Worm (Caenorhabditis elegans): ENCODE data around the gene cpg-19.
A peak's percentile ranks its signal among the peaks of the same experiment; 100 is the strongest.

cpg-19 gene

DNA sequence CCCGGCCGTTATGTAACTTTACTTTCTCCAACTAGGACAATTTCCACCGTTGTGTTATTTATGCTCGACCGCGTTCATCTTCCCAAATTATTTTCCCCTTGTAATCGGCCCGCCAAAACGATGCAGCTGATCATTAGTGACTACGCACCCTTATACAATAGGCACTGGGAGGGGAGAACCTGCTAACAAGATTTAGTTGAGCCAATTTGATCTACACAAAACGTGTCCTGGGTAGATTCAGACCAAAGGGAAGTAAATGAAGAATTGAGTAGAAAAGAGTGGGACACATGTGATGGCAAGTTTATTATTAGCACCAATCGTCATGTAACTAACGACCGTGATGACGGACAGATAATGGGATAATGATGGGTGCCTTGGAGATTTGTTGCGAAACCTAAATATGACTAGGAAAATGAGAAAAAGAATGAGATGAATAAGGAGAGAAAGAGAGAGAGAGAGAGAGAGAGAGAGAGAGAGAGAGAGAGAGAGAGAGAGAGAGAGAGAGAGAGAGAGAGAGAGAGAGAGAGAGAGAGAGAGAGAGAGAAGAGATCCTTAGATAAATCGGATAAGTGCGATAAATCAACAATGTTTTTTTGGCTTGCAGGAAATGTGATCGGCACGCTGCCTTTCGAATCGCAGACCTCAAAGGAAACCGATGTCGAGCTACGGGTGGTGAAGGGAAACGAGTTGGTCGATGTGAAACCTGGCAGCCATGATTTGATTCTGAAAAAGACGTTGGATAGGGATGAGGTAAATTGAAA, 25.9 kb upstream of the cpg-19 start:
- TF ChIP-seq nhr-120 (GFP tag; IDR thresholded peaks at IDR 0.05) (no peak), akir-1 (GFP tag; optimal IDR thresholded peaks at IDR 0.05) (no peak), bed-1 (GFP tag; IDR thresholded peaks at IDR 0.05) (no peak), C17E4.6 (GFP tag; IDR thresholded peaks at IDR 0.05) (no peak), Y53G8AR.9 (GFP tag; conservative IDR thresholded peaks at IDR 0.05) (no peak), snpc-1.1 (tag; optimal IDR thresholded peaks at IDR 0.05; ENCODE audit: insufficient read depth) (no peak), snpc-1.3 (tag; optimal IDR thresholded peaks at IDR 0.05; ENCODE audit: insufficient read depth) (no peak), F57C9.4 (tag; optimal IDR thresholded peaks at IDR 0.05) (no peak)

DNA sequence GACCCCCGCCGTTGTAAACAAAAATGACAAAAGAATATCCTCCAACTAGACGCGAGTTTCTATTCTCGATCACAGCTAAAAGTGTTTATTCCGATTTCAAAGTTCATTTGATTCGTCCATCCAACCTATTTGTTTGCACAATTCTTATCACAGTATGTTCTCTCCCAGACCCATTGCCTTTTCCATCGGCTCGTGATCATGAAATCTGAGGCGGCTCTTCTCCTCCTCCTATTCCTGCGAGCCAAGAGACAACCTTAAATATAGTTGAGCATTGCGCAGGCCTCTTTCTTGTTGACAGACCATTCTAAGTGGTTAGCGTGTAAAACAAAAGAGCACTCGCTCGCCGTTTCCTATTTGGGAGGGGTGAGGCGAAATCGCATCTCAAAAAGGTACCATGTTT, 24.6 kb upstream of the cpg-19 start:
- TF ChIP-seq F49E8.2 (tag; optimal IDR thresholded peaks at IDR 0.05; ENCODE audit: insufficient read depth), result no peak
- no peak for TF ChIP-seq akir-1 (GFP tag; optimal IDR thresholded peaks at IDR 0.05)
- no peak for TF ChIP-seq chd-7 (tag; optimal IDR thresholded peaks at IDR 0.05)
- no peak for TF ChIP-seq C06A6.2 (GFP tag; conservative IDR thresholded peaks at IDR 0.05)
- no peak for TF ChIP-seq hrde-1 (tag; optimal IDR thresholded peaks at IDR 0.05; ENCODE audit: borderline replicate concordance)
- no peak for TF ChIP-seq madf-3 (GFP tag; IDR thresholded peaks at IDR 0.05)

- TF ChIP-seq B0019.2 (GFP tag; conservative IDR thresholded peaks at IDR 0.05) (no peak), ztf-26 (tag; optimal IDR thresholded peaks at IDR 0.05) (no peak), Y79H2A.3 (GFP tag; conservative IDR thresholded peaks at IDR 0.05) (no peak), let-607 (tag; optimal IDR thresholded peaks at IDR 0.05) (no peak), aptf-3 (GFP tag; IDR thresholded peaks at IDR 0.05) (no peak), cebp-2 (GFP tag; IDR thresholded peaks at IDR 0.05) (no peak), K12H6.12 (tag; optimal IDR thresholded peaks at IDR 0.05) (no peak), F10E7.11 (tag; optimal IDR thresholded peaks at IDR 0.05) (no peak), nfya-1 (tag; optimal IDR thresholded peaks at IDR 0.05; ENCODE audit: borderline replicate concordance, insufficient read depth) (no peak), ekl-4 (GFP tag; IDR thresholded peaks at IDR 0.05) (no peak), ccch-3 (GFP tag; optimal IDR thresholded peaks at IDR 0.05) (no peak), F23B12.7 (tag; optimal IDR thresholded peaks at IDR 0.05; ENCODE audit: insufficient read depth) (no peak), F33H1.4 (GFP tag; IDR thresholded peaks at IDR 0.05) (no peak)
Observed at ce11 chrX:16597791-16598190, 23.8 kb upstream of the cpg-19 start.

- no peak for TF ChIP-seq Y79H2A.3 (GFP tag; conservative IDR thresholded peaks at IDR 0.05)
- no peak for TF ChIP-seq ceh-91 (GFP tag; IDR thresholded peaks at IDR 0.05)
- no peak for TF ChIP-seq lin-26 (GFP tag; IDR thresholded peaks at IDR 0.05)
- TF ChIP-seq F37B4.10 (GFP tag; IDR thresholded peaks at IDR 0.05), result no peak
- no peak for TF ChIP-seq C06A6.2 (GFP tag; conservative IDR thresholded peaks at IDR 0.05)
- no peak for TF ChIP-seq madf-3 (GFP tag; IDR thresholded peaks at IDR 0.05)
- TF ChIP-seq ztf-26 (tag; optimal IDR thresholded peaks at IDR 0.05), result no peak
- TF ChIP-seq rcor-1 (GFP tag; IDR thresholded peaks at IDR 0.05), result 0 out of 2 replicates have a peak, but pooled peaks have one; percentile 19
- no peak for TF ChIP-seq him-1 (tag; optimal IDR thresholded peaks at IDR 0.05)
- TF ChIP-seq attf-3 (GFP tag; conservative IDR thresholded peaks at IDR 0.05), result no peak
- TF ChIP-seq attf-6 (GFP tag; IDR thresholded peaks at IDR 0.05), result 0 out of 2 replicates have a peak, but pooled peaks have one; percentile 42
- no peak for TF ChIP-seq K12H6.12 (tag; optimal IDR thresholded peaks at IDR 0.05)
- no peak for TF ChIP-seq dpl-1 (GFP tag; optimal IDR thresholded peaks at IDR 0.05)
- no peak for TF ChIP-seq ztf-6 (GFP tag; IDR thresholded peaks at IDR 0.05)
- no peak for TF ChIP-seq lsy-27 (tag; optimal IDR thresholded peaks at IDR 0.05; ENCODE audit: borderline replicate concordance, insufficient read depth)
- no peak for TF ChIP-seq tlf-1 (GFP tag; optimal IDR thresholded peaks at IDR 0.05)
- no peak for TF ChIP-seq nfya-1 (tag; optimal IDR thresholded peaks at IDR 0.05; ENCODE audit: borderline replicate concordance, insufficient read depth)
- TF ChIP-seq ama-1 (optimal IDR thresholded peaks at IDR 0.05), result no peak
- no peak for TF ChIP-seq ama-1 (GFP tag; optimal IDR thresholded peaks at IDR 0.05)
- no peak for TF ChIP-seq nhr-179 (tag; optimal IDR thresholded peaks at IDR 0.05)
- TF ChIP-seq egl-18 (GFP tag; IDR thresholded peaks at IDR 0.05), result no peak
Observed at ce11 chrX:16602457-16602856, 19.1 kb upstream of the cpg-19 start, which contains the start of gene F59C12.4. F59C12.4 (minus strand) TSS chrX:16602622.
